Worm (Caenorhabditis elegans) whole organism, L1 larva: ENCODE results near the gene oac-15.

Experiments used
- ceh-82 ChIP-seq, 3 experiments: fragments of 150-350 bp in 1 of 3; sonication (generic microtip) in 2 of 3; optimal IDR thresholded peaks; 2 replicates each; lab custom pipeline; 2014 to 2017; ENCODE audit warnings: missing biosample characterization in 3 of 3, missing genetic modification characterization in 3 of 3
- efl-3 ChIP-seq: fragments of 200-800 bp; sonication (Bioruptor generic); optimal IDR thresholded peaks from 2 replicates; lab custom pipeline; 2018; ENCODE audit warnings: mild to moderate bottlenecking, missing genetic modification characterization, missing compliant biosample characterization
- fkh-4 ChIP-seq: sonication (generic microtip); optimal IDR thresholded peaks from 2 replicates; lab custom pipeline; 2016; ENCODE audit warnings: missing compliant biosample characterization, missing genetic modification characterization, borderline replicate concordance
- hlh-4 ChIP-seq: sonication (generic microtip); optimal IDR thresholded peaks from 2 replicates; lab custom pipeline; 2016; ENCODE audit warnings: mild to moderate bottlenecking, missing genetic modification characterization, missing compliant biosample characterization
- lin-35 ChIP-seq, 2 experiments: fragments of 150-350 bp; optimal IDR thresholded peaks; 2 replicates each; lab custom pipeline; 2014; ENCODE audit warnings: missing biosample characterization in 2 of 2, missing genetic modification characterization in 2 of 2, missing genetic modification reagents in 2 of 2
- nhr-19 ChIP-seq: fragments of 200-800 bp; sonication (Bioruptor generic); conservative IDR thresholded peaks from 2 replicates; pipeline ENCODE4 v1.3.6; 2022; ENCODE audit warnings: missing genetic modification characterization, missing compliant biosample characterization
- nhr-71 ChIP-seq: sonication (generic microtip); optimal IDR thresholded peaks from 2 replicates; lab custom pipeline; 2016; ENCODE audit warnings: mild to moderate bottlenecking, missing genetic modification characterization, moderate library complexity, missing compliant biosample characterization
- nhr-76 ChIP-seq: sonication (generic microtip); optimal IDR thresholded peaks from 2 replicates; lab custom pipeline; 2017; ENCODE audit warnings: missing biosample characterization, missing genetic modification characterization
- rnt-1 ChIP-seq: sonication (generic microtip); optimal IDR thresholded peaks from 2 replicates; lab custom pipeline; 2016; ENCODE audit warnings: mild to moderate bottlenecking, missing genetic modification characterization, moderate library complexity, missing compliant biosample characterization
- swsn-7 ChIP-seq: sonication (generic microtip); optimal IDR thresholded peaks from 2 replicates; lab custom pipeline; 2016; ENCODE audit warnings: missing genetic modification characterization, missing compliant biosample characterization
- xbp-1 ChIP-seq: sonication (generic microtip); optimal IDR thresholded peaks from 2 replicates; lab custom pipeline; 2016; ENCODE audit warnings: missing genetic modification characterization, missing compliant biosample characterization

The oac-15 gene

ce11 chrV:16158391-16158790 is 51.3 kb downstream of the oac-15 start, which contains the start of gene str-99:
TSS of gene str-99 (minus strand) at chrV:16158491.
- TF ChIP-seq hlh-4 (tag; lab: Kevin White, UChicago) = no peak
- TF ChIP-seq nhr-71 = no peak
- no peak for TF ChIP-seq nhr-19 (GFP tag; lab: Robert Waterston, UW)
- no peak for TF ChIP-seq swsn-7
- no peak for TF ChIP-seq xbp-1 (tag; lab: Kevin White, UChicago)
- TF ChIP-seq efl-3 (GFP tag; lab: Kevin White, UChicago) = no peak
- TF ChIP-seq rnt-1 = no peak
- no peak for TF ChIP-seq nhr-76 (tag; lab: Kevin White, UChicago)
- TF ChIP-seq lin-35 (GFP tag; optimal IDR thresholded peaks at IDR 0.05; lab: Kevin White, UChicago) = no peak
- TF ChIP-seq ceh-82 (tag; optimal IDR thresholded peaks at IDR 0.05; lab: Kevin White, UChicago) = no peak
- TF ChIP-seq fkh-4 = no peak
